Worm (Caenorhabditis elegans) whole organism, L1 larva: ENCODE data around the gene F57G12.1.
A peak's percentile ranks its signal among the peaks of the same experiment; 100 is the strongest.

Experiments
- ceh-63 ChIP-seq: fragments of 200-800 bp; sonication (Bioruptor generic); optimal IDR thresholded peaks from 2 replicates; lab custom pipeline; 2018; ENCODE audit warnings: mild to moderate bottlenecking, missing genetic modification characterization, missing compliant biosample characterization
- nhr-20 ChIP-seq: sonication (generic microtip); optimal IDR thresholded peaks from 2 replicates; lab custom pipeline; 2016; ENCODE audit warnings: mild to moderate bottlenecking, missing genetic modification characterization, missing compliant biosample characterization
- rnt-1 ChIP-seq: sonication (generic microtip); optimal IDR thresholded peaks from 2 replicates; lab custom pipeline; 2016; ENCODE audit warnings: mild to moderate bottlenecking, missing genetic modification characterization, moderate library complexity, missing compliant biosample characterization
- unc-62 ChIP-seq: fragments of 150-350 bp; optimal IDR thresholded peaks from 2 replicates; lab custom pipeline; 2014; ENCODE audit warnings: missing biosample characterization, missing genetic modification reagents, missing genetic modification characterization
- ztf-11 ChIP-seq, 2 experiments: sonication (generic microtip); optimal IDR thresholded peaks; 2 replicates each; lab custom pipeline; 2016 to 2017; ENCODE audit warnings: missing genetic modification characterization in 2 of 2, missing biosample characterization in 1 of 2, missing compliant biosample characterization in 1 of 2
- ztf-4 ChIP-seq: fragments of 150-350 bp; optimal IDR thresholded peaks from 2 replicates; lab custom pipeline; 2014; ENCODE audit warnings: missing biosample characterization, missing genetic modification characterization

DNA sequence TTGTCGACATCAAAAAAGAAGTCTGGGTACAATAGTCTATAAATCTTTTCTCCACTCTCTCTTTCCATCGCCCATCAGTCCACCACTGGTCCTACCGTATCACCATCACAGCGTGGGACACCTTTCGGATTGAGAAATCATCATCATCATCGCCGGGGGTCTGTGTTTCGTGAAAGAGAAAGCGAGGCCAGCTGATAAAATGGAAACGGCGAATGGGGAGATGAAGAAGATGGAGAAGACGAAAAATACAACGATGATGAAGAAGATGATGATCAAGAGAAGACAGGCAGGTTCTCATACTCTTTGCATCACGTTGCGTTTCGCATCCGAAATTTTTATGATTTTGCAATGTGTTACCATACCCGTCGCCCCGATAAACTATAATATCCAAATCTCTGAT, 4.9 kb upstream of the F57G12.1 start:
- no peak for TF ChIP-seq unc-62 (GFP tag; lab: Kevin White, UChicago)
- peak; percentile 50 for TF ChIP-seq ztf-4 (tag; lab: Kevin White, UChicago)
- TF ChIP-seq ztf-11 (tag; optimal IDR thresholded peaks at IDR 0.05; lab: Kevin White, UChicago) = no peak
- TF ChIP-seq nhr-20 (tag; lab: Kevin White, UChicago) = peak; percentile 61
- TF ChIP-seq ceh-63 (GFP tag; lab: Kevin White, UChicago) = no peak
- TF ChIP-seq rnt-1 (tag; lab: Kevin White, UChicago) = peak; percentile 30
